Worm (Caenorhabditis elegans) whole organism, dauer: ENCODE results near the gene dhs-8.

ENCODE experiments used
- unc-62 ChIP-seq: sonication (generic microtip); optimal IDR thresholded peaks from 2 replicates; lab custom pipeline; 2017; ENCODE audit warnings: missing biosample characterization, missing genetic modification reagents, missing genetic modification characterization

dhs-8 gene

DNA sequence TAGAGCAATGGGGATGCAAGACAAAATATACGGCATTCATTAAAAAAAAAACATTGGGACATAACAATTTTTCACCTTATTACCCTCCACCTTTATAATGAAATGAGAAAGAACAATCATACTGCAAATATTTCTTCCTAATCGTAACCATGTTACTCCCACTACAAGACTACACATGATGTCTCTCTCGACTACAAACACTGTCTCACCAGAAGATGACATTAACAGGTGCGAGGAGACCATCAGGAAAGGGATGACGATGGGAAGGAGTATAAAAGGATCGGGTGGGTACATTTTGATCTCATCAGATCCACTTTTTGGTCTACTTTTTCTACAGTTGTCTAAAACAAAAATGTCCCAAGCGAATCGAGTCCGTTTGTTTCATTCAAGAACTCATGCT lies at the start of gene dhs-8:
TSS of gene dhs-8 (plus strand) at position 179 of the 400 bp plus-strand sequence.
- TF ChIP-seq unc-62 (GFP tag; lab: Kevin White, UChicago), result no peak

DNA sequence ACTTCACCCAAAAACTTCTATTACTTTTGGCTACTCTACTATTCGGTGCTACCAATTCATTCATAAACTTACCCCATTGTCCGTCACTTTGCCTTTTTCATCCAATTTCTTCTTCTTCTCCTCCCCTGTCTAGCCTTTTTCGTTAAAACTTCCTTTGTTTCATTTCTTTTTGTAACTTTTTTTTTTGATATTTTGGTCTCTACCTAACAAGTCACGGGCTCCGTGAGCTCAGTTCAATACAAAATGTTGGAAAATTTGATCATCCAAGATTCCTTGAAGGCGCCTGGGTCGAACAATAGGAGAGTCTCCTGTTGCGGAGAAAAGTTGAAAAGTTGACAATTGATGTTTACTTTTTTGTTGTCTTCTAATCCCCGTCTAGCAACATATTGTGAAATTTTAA lies 45.9 kb upstream of the dhs-8 start:
- TF ChIP-seq unc-62 (GFP tag; lab: Kevin White, UChicago), result no peak

DNA sequence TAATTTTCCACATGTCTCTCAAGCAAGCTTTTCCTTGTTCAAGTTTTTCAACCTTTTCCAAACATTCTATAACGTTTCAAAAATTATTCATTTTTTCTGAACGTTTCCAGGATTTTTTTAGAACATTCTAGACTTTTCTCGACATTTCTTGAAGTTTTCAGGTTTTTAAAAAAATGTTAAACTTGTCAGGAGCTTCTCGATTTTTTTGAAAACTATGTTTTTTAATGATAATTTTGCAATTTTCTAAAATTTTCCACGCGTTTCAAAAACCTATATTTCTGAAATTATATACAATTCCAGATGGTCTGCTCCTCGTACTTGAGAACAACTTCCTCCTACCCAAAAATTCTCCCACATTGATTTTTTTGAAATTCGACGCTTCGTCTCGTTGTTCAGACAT lies 42.5 kb upstream of the dhs-8 start, which contains the start of gene dmsr-6:
TSS of gene dmsr-6 (plus strand) at position 301 of the 400 bp plus-strand sequence.
- TF ChIP-seq unc-62 (GFP tag; lab: Kevin White, UChicago), result no peak

DNA sequence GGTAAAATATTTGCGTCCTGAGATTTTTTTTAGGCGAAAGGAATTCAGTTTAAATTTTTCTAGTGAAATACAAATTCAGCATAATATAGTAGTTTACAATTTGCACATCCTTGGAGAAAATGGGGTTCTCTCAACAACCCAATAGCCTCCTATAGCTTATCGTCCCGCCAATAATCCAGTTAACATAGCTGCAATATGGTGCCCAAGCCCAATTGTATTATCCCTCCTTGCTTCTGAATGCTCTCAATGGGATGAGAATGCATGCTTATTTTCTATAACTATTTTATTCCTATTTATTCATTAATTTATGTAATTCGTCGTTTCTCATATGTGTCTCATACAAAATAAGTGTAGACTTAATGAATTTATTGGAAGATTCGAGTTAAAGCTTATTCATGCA lies 27.8 kb upstream of the dhs-8 start:
- TF ChIP-seq unc-62 (GFP tag; lab: Kevin White, UChicago), result no peak

DNA sequence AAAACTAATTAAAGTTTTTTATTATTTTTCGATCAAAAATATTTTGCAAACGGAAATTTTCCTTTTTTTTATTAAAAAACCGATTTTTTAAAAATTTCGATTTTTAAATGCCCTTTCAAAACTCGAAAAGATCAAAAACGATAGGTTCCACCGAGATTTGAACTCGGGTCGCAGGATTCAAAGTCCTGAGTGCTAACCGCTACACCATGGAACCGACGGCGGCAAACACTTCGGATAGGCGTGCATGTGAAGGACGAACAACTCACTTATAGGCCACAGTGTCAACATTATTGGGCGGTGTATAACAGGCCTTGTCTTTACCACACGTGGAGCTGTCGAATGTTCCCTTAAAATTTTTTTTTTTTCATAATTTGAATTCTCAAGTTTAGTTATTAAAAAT lies 23.1 kb upstream of the dhs-8 start:
- no peak for TF ChIP-seq unc-62 (GFP tag; lab: Kevin White, UChicago)

DNA sequence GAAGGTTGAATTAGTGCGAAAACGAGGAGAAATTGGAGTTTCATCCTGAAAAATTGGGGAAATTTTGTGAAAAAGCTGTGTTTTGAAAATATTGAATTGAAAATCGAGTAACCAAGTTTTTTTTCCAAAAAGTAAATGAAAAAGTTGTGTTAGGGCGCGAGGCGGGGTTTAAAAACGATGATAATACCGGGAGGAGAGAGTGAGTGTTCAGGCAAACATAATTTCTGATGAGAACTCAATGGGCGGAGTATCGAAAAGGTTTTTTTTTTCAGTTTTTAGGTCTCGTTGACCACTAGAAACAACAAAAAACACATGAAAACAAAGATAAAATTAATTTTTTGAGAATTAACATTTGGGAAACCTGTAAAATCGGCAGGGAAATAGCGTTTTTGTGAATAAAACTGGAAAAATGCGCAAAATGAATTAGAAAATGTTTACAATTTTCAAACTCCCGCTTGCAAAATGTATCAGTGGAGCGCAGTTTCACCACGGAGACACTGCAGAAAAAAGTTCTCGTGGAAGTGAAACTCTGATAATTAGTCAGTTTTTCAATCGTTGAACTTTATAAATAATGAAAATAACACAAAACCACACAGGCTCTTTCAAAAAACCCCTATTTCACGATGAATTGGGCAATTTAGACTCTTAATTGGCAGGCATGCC lies 18.1 kb upstream of the dhs-8 start, which contains the start of gene C13B4.1:
TSS of gene C13B4.1 (minus strand) at position 51 of the 663 bp plus-strand sequence.
- TF ChIP-seq unc-62 (GFP tag; lab: Kevin White, UChicago), result no peak

DNA sequence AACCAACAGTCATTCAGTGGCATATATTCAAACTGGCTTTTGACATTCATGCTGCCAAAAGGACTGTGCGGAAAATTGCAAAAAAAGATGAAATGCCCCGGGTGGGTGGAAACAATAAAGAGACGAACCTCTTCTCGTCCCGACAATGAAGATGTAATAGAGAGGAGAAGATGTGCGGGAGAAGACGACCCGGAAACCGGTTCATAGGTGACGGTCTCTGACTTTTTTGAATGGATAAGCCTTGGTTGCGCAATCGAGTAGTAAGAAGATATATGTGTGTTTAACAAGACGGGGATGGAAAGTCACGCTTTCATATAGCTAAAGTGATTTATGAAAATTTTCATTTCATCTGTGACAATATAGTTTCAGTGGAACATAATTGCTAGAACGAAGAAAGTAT lies 17.1 kb upstream of the dhs-8 start:
- no peak for TF ChIP-seq unc-62 (GFP tag; lab: Kevin White, UChicago)

DNA sequence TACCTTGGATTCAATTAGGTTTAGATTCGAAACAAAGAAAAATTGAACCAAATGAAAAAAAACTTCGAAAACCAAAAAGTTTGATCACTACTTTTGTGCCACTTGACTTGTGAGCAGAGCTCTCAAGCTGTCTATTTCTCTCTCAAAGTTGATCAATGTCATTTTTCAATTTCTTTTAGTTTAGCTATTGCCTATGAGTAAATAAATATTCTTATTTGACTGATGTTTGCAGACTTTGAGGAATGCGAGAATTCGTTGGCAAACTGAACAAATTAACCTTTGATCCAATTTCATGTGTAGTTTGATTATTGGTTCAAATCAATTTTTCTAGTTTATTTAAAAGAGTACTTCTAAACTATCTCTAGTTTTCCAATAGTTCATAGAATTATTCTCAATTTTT lies 14.0 kb upstream of the dhs-8 start:
- no peak for TF ChIP-seq unc-62 (GFP tag; lab: Kevin White, UChicago)

DNA sequence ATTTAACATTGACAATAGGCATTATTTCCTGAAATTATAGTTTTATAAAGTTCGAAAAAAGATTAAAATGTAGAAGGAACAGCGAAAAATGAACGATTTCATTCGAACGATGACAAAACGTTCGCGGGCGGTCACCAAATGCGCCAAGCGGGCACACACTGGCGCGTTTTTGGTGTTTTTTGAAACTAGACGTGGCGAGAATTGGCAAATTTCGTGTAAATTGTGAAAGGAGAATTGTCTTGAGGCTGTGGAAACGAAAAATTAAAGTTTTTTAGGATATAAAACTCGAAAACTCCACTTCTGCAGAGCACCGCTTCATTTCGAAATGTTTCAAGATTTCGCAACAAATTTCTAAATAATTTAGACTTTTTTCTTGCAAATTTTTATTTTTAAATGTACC lies 9.2 kb upstream of the dhs-8 start, which contains the start of gene usp-14:
TSS of gene usp-14 (minus strand) at position 28 of the 400 bp plus-strand sequence.
- no peak for TF ChIP-seq unc-62 (GFP tag; lab: Kevin White, UChicago)

DNA sequence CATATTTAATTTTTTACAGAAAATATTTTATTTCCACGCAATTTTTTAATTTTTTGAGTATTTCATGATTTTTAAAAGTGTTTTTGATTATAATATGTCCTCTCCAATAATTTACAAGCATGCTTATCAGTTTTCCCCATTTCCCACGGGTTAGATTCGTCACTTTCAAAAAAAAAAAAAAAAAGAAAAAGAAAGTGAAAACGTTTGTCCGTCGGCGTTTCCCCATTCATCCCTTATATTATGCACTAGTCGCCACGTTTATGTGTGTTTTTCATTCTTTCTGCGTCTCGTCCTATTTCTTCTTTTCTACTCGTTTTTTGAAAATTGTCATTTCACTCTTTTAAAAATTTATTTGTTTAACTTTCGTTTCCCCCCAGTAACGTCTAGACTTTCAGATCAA lies 8.4 kb upstream of the dhs-8 start, which contains the start of gene vnut-1:
TSS of gene vnut-1 (plus strand) at position 396 of the 400 bp plus-strand sequence.
- TF ChIP-seq unc-62 (GFP tag; lab: Kevin White, UChicago), result no peak

DNA sequence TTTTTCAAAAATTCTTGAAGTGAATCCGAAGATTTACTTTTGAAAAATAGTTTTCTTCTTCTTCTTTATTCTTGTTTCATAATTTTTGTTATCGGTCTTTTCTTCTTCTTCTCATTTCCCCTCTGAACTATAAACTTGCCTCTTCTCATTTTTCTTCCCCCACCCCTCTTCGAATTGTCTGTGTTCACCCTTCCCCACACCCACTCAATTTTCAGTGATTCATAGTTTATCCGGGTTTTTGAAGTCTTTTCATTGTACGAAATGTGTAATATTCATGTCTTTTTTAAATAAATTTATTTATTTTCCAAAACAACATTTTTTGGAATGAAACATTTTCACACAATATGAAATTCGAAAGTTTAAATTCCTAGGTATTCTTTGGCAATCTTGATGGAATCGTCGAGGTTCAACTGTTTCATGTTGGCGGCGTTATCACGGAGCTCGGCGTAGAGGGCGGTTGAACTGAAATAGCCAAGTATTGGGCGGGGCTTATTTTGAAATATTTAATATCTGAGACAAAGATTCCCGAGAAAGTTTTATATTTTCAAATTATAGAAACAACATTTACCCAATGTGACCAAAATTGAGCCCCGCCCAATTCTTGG lies 5.1 kb upstream of the dhs-8 start:
- no peak for TF ChIP-seq unc-62 (GFP tag; lab: Kevin White, UChicago)

DNA sequence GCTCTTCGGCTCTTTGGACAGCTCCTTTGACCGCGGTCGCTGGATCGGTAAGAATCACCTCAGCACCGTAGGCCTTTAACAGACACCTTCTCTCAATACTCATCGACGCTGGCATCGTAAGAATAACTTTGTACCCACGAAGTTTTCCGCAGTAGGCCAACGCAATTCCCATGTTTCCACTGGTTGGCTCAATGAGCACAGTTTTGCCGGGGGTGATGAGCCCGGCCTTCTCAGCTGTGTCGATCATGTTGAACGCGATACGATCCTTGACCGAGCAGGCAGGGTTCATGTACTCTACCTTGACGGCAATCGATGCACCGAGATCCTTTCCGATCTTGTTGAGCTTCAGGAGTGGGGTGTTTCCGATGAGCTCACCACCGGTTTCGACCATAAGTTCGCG lies 3.8 kb upstream of the dhs-8 start:
- TF ChIP-seq unc-62 (GFP tag; lab: Kevin White, UChicago), result no peak

DNA sequence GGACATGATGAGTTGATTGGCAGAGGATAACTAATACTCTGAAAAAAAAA lies 3.6 kb upstream of the dhs-8 start, which contains the start of gene cysl-2:
TSS of gene cysl-2 (minus strand) at position 38 of the 50 bp plus-strand sequence.
- no peak for TF ChIP-seq unc-62 (GFP tag; lab: Kevin White, UChicago)

DNA sequence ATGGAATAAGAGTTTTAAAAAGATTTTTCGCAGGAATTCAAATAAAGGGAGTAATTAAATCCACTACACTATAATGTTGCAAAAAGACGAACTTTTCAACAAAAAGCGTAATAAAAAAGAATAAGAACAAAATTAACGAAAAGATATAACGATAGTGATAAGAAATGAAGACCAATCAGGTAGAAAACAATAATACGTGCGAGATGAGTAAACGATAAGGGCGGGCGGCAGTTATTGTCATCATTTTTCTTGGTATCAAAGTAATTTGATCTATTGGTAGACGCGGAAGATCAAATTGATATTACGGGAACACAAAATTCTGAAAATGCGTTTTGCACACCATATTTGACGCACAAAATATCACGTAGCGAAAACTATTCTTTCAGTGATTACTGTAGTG lies 3.4 kb upstream of the dhs-8 start:
- TF ChIP-seq unc-62 (GFP tag; lab: Kevin White, UChicago), result no peak

DNA sequence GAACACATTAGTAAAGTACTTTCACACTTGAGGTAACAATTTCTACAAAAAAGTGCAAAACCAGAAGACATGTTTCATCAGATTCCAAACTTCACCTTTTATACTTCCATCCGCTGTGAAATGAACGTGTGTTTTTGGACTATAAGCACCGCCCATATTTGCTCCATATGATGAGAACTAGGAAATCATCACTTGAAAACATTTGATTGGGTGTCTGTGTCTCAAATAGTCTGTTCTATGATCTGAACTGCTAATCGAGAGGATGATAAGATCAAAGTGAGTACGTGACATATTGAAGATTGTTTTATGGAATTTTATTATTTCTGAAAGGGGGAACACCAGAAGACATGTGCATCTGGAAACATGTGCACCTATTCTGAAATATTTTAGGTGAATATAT lies 2.5 kb upstream of the dhs-8 start:
- TF ChIP-seq unc-62 (GFP tag; lab: Kevin White, UChicago), result no peak

DNA sequence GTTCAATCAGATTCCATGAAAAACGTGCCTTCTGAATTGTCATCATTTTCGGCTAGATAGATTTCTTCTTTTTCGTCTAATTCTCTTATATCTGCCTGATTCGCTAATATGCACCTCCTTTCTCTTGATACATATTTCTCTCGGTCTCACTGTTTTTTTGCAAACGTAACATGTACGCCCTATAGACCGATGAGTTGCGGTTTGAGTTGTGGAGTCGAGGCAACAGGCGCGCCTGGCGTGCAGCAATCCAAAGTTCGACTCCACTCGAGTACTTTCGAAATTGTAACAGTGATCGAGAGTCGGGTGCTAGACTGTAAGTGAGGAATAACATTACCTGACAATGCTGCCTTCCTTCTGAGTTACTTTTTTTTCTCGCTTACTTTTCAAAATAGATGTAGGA lies 1.0 kb upstream of the dhs-8 start:
- TF ChIP-seq unc-62 (GFP tag; lab: Kevin White, UChicago), result no peak

DNA sequence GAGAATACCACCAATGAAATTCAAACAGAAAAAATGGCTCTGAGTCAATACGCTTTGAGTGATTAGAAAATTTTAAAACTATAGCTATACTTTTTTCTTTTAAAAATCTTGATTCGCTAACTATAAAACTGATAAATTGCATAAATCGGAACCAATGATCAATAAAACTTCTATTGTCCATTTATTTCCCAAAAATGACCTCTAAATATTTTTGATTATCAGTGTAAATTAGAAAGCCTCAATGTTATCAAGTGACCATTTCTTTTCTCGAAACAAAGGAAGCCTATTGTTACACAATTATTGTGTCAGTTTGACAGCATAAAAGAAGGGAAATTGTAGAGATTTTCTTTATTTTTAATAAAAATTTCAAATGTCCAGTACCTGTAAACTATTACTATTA lies 2.3 kb downstream of the dhs-8 start, which contains the start of gene K10H10.4:
TSS of gene K10H10.4 (plus strand) at position 301 of the 400 bp plus-strand sequence.
- no peak for TF ChIP-seq unc-62 (GFP tag; lab: Kevin White, UChicago)
